Fruit fly (Drosophila melanogaster): ENCODE data around the gene CG6980.

Gene CG6980

dm6 chr3R:24787042-24787565 lies 20.3 kb upstream of the CG6980 start, which contains the start of gene CG5805 (continued):
- peak; percentile 75 for TF ChIP-seq MBD-R2 (GFP tag; IDR thresholded peaks at IDR 0.05)
- peak; percentile 75 for TF ChIP-seq Mes4 (GFP tag; optimal IDR thresholded peaks at IDR 0.05)
- TF ChIP-seq sisA (GFP tag; IDR thresholded peaks at IDR 0.05) = no peak
- peak; percentile 38; the same call in 1 of the 2 replicates for TF ChIP-seq CG13287 (GFP tag; IDR thresholded peaks at IDR 0.05; ENCODE audit: partially characterized antibody)
- TF ChIP-seq dan (GFP tag; IDR thresholded peaks at IDR 0.05) = no peak
- TF ChIP-seq CG2889 (GFP tag; IDR thresholded peaks at IDR 0.05) = peak; percentile 67
- TF ChIP-seq PHDP (tag; optimal IDR thresholded peaks at IDR 0.05) = peak; percentile 87
- TF ChIP-seq CG7556 (GFP tag; optimal IDR thresholded peaks at IDR 0.05) = peak; percentile 58
- TF ChIP-seq Kr (GFP tag; optimal IDR thresholded peaks at IDR 0.05) = no peak
- peak; percentile 90 for TF ChIP-seq CG9727 (GFP tag; optimal IDR thresholded peaks at IDR 0.05)
- peak; percentile 82 for TF ChIP-seq Bteb2 (GFP tag; optimal IDR thresholded peaks at IDR 0.05)
- TF ChIP-seq pfk (GFP tag; optimal IDR thresholded peaks at IDR 0.05) = peak; percentile 50
- no peak for TF ChIP-seq HLHmδ (GFP tag; optimal IDR thresholded peaks at IDR 0.05)
- TF ChIP-seq ssp (GFP tag; IDR thresholded peaks at IDR 0.05) = peak; percentile 52; the same call in 1 of the 2 replicates
- peak; percentile 76 for TF ChIP-seq Nf-YA (GFP tag; IDR thresholded peaks at IDR 0.05)
- TF ChIP-seq fd3F (GFP tag; optimal IDR thresholded peaks at IDR 0.05) = peak; percentile 80
- TF ChIP-seq Dbx (GFP tag; IDR thresholded peaks at IDR 0.05) = peak; percentile 89
- peak; percentile 96 for TF ChIP-seq MESR4 (GFP tag; optimal IDR thresholded peaks at IDR 0.05)
- TF ChIP-seq Gsc (GFP tag; IDR thresholded peaks at IDR 0.05) = no peak
- peak; percentile 76 for TF ChIP-seq CG2202 (tag; optimal IDR thresholded peaks at IDR 0.05)
- peak; percentile 59 for TF ChIP-seq dimm (GFP tag; IDR thresholded peaks at IDR 0.05)
- peak; percentile 69 for TF ChIP-seq Oli (tag; optimal IDR thresholded peaks at IDR 0.05)
- TF ChIP-seq hth (optimal IDR thresholded peaks at IDR 0.05) = no peak
- no peak for TF ChIP-seq hbn (GFP tag; IDR thresholded peaks at IDR 0.05; ENCODE audit: partially characterized antibody)
- TF ChIP-seq D (optimal IDR thresholded peaks at IDR 0.05) = no peak
- peak; percentile 79 for TF ChIP-seq D (GFP tag; optimal IDR thresholded peaks at IDR 0.05)
- TF ChIP-seq jing (GFP tag; optimal IDR thresholded peaks at IDR 0.05) = peak; percentile 63
- TF ChIP-seq CG15514 (GFP tag; optimal IDR thresholded peaks at IDR 0.05) = peak; percentile 92
- TF ChIP-seq cg (GFP tag; optimal IDR thresholded peaks at IDR 0.05) = no peak
- TF ChIP-seq CG7357 (GFP tag; IDR thresholded peaks at IDR 0.05) = peak; percentile 63; the same call in 2 of the 3 replicates
- TF ChIP-seq B-H1 (GFP tag; IDR thresholded peaks at IDR 0.05) = peak; percentile 54
- TF ChIP-seq sd (tag; optimal IDR thresholded peaks at IDR 0.05) = peak; percentile 66
- TF ChIP-seq lov (optimal IDR thresholded peaks at IDR 0.05) = no peak
- TF ChIP-seq lov (GFP tag; IDR thresholded peaks at IDR 0.05) = peak; percentile 92
- peak; percentile 81 for TF ChIP-seq emc (GFP tag; optimal IDR thresholded peaks at IDR 0.05)
- peak; percentile 79 for TF ChIP-seq CG13624 (GFP tag; optimal IDR thresholded peaks at IDR 0.05)
- peak; percentile 60 for TF ChIP-seq Dad (GFP tag; optimal IDR thresholded peaks at IDR 0.05)
- TF ChIP-seq CG12236 (GFP tag; optimal IDR thresholded peaks at IDR 0.05) = peak; percentile 53
- peak; percentile 54; the same call in 1 of the 2 replicates for TF ChIP-seq ap (GFP tag; IDR thresholded peaks at IDR 0.05)
- peak; percentile 70 for TF ChIP-seq NK7.1 (GFP tag; optimal IDR thresholded peaks at IDR 0.05)
- peak; percentile 65 for TF ChIP-seq E2f2 (GFP tag; IDR thresholded peaks at IDR 0.05)
- TF ChIP-seq Ets65A (GFP tag) = peak; percentile 99
- TF ChIP-seq Chrac-16 (GFP tag; optimal IDR thresholded peaks at IDR 0.05) = peak; percentile 40
- peak; percentile 58 for TF ChIP-seq slp2 (GFP tag; optimal IDR thresholded peaks at IDR 0.05)
- TF ChIP-seq Jarid2 (GFP tag; optimal IDR thresholded peaks at IDR 0.05) = peak; percentile 74
- peak; percentile 83 for TF ChIP-seq ewg (GFP tag; optimal IDR thresholded peaks at IDR 0.05)
- no peak for TF ChIP-seq CG8478 (optimal IDR thresholded peaks at IDR 0.05)
- peak; percentile 81 for TF ChIP-seq Elba2 (GFP tag; optimal IDR thresholded peaks at IDR 0.05)
- TF ChIP-seq CG14667 (GFP tag; IDR thresholded peaks at IDR 0.05) = peak; percentile 40; the same call in 1 of the 2 replicates
- TF ChIP-seq sr (GFP tag; IDR thresholded peaks at IDR 0.05) = peak; percentile 81
- peak; percentile 64 for TF ChIP-seq pita (GFP tag; optimal IDR thresholded peaks at IDR 0.05)
- peak; percentile 79 for TF ChIP-seq CG11247 (GFP tag; IDR thresholded peaks at IDR 0.05)

Measured in whole organism, embryonic.